Fruit fly (Drosophila melanogaster): Measurements from ENCODE around the gene CG3529.

The CG3529 gene

DNA sequence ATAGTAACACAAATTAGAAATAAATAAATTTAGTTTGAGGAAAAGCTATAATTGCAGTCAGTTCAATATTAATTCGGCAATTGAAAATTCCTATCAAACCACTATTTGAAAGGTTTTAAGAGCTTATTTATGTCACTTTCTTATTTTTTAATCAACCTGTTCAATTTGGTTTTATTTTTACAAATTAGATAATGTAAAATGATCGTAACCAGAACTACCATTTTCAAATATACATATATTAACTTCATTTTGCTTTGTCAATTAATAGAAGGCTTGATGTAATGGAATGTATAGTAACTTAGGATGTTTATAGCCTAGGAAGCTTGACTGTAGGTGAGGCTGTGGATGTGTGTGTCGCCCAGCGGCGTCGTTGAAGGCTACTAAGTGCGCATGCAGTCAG, 19.9 kb downstream of the CG3529 start (continued):
- TF ChIP-seq cyc (GFP tag; optimal IDR thresholded peaks at IDR 0.05): no peak
- no peak for TF ChIP-seq CG16779 (tag; optimal IDR thresholded peaks at IDR 0.05)
- TF ChIP-seq Smox (GFP tag; optimal IDR thresholded peaks at IDR 0.05): peak; percentile 10
- no peak for TF ChIP-seq CG11902 (GFP tag; optimal IDR thresholded peaks at IDR 0.05)
- TF ChIP-seq CG3919 (GFP tag; optimal IDR thresholded peaks at IDR 0.05): peak; percentile 18
- no peak for TF ChIP-seq dac (GFP tag; optimal IDR thresholded peaks at IDR 0.05)
- no peak for TF ChIP-seq Sox15 (GFP tag; optimal IDR thresholded peaks at IDR 0.05)
- no peak for TF ChIP-seq spab (GFP tag; optimal IDR thresholded peaks at IDR 0.05)
- peak; percentile 52 for TF ChIP-seq CG32006 (GFP tag; optimal IDR thresholded peaks at IDR 0.05)

DNA sequence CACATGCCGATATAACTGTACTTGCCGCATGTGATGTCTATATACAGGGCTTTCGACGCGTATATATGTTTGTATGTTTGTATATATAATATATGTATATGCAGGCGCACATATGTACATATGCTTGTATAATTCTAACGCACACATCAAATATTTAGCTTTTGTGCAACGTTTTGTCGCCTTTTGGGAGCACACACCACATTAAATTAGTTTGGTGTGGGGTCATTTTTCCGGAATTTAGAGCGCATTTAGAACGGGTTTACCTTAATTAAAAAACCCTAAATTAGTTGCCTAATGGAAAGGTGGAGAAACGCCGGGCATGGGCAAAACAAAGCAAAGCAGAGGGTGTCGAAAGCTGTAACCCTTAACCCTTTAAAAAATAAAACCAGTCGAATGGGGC, 20.6 kb downstream of the CG3529 start:
- no peak for TF ChIP-seq CG6808 (GFP tag; optimal IDR thresholded peaks at IDR 0.05)
- no peak for TF ChIP-seq Sox14 (GFP tag; optimal IDR thresholded peaks at IDR 0.05)
- TF ChIP-seq Eip75B (GFP tag; optimal IDR thresholded peaks at IDR 0.05): no peak
- TF ChIP-seq pdm3 (GFP tag; optimal IDR thresholded peaks at IDR 0.05): no peak
- no peak for TF ChIP-seq fd59A (GFP tag; optimal IDR thresholded peaks at IDR 0.05)
- no peak for TF ChIP-seq cyc (GFP tag; optimal IDR thresholded peaks at IDR 0.05)
- no peak for TF ChIP-seq dac (GFP tag; optimal IDR thresholded peaks at IDR 0.05)
- TF ChIP-seq Blimp-1 (GFP tag; optimal IDR thresholded peaks at IDR 0.05): no peak
- TF ChIP-seq eg (GFP tag; IDR thresholded peaks at IDR 0.05): no peak
- no peak for TF ChIP-seq CG10631 (GFP tag; optimal IDR thresholded peaks at IDR 0.05)
- no peak for TF ChIP-seq CG15336 (GFP tag; IDR thresholded peaks at IDR 0.05)

DNA sequence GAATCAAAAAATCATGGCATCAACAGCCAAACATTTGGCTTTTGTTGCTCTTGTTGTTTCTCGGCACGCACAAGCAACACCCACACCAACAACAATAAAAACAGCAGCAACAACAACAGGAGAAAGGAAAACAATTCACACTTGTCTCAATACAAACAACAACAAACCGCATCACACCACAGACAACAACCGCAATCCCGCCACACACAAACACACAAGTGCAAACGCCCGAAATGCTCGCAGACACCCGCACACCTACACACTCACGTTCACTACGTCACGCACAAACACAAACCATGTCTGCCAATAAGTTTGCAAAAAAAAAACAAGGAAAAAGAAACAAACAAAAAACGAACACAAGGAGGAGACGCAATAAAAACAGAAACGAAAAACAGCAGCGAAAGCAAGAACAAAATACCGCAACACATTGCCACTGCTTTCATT, 21.1 kb downstream of the CG3529 start:
- TF ChIP-seq CG15336 (GFP tag; IDR thresholded peaks at IDR 0.05) (peak; percentile 60), OdsH (GFP tag; optimal IDR thresholded peaks at IDR 0.05) (no peak), CG32006 (GFP tag; optimal IDR thresholded peaks at IDR 0.05) (no peak), Eip78C (GFP tag) (peak; percentile 40), achi (GFP tag; optimal IDR thresholded peaks at IDR 0.05) (peak; percentile 9), cyc (GFP tag; optimal IDR thresholded peaks at IDR 0.05) (no peak), dsx (GFP tag; optimal IDR thresholded peaks at IDR 0.05; ENCODE audit: poor library complexity, severe bottlenecking) (no peak), CG7368 (GFP tag; optimal IDR thresholded peaks at IDR 0.05) (no peak), CG3919 (GFP tag; optimal IDR thresholded peaks at IDR 0.05) (peak; percentile 32), Eip93F (GFP tag; optimal IDR thresholded peaks at IDR 0.05) (no peak), fd85E (GFP tag; optimal IDR thresholded peaks at IDR 0.05) (peak; percentile 21), Ets96B (tag; optimal IDR thresholded peaks at IDR 0.05) (no peak), fkh (GFP tag; optimal IDR thresholded peaks at IDR 0.05) (peak; percentile 77), CG6808 (GFP tag; optimal IDR thresholded peaks at IDR 0.05) (peak; percentile 59), CG34406 (GFP tag; optimal IDR thresholded peaks at IDR 0.05) (no peak), Blimp-1 (GFP tag; optimal IDR thresholded peaks at IDR 0.05) (no peak), CG16779 (tag; optimal IDR thresholded peaks at IDR 0.05) (peak; percentile 8), CG11294 (GFP tag; IDR thresholded peaks at IDR 0.05) (no peak; the same call in 1 of the 2 replicates), pdm3 (GFP tag; optimal IDR thresholded peaks at IDR 0.05) (no peak), salr (GFP tag; optimal IDR thresholded peaks at IDR 0.05) (peak in 1 of 2 experiments; percentile 11), Met (GFP tag; optimal IDR thresholded peaks at IDR 0.05) (no peak), CG31627 (GFP tag; optimal IDR thresholded peaks at IDR 0.05) (no peak), dac (GFP tag; optimal IDR thresholded peaks at IDR 0.05) (no peak), svp (GFP tag) (no peak), CG6792 (GFP tag; optimal IDR thresholded peaks at IDR 0.05) (no peak), fd59A (GFP tag; optimal IDR thresholded peaks at IDR 0.05) (no peak), esn (GFP tag; optimal IDR thresholded peaks at IDR 0.05) (no peak), CG8119 (GFP tag; IDR thresholded peaks at IDR 0.05) (peak; percentile 66), Ets21C (GFP tag; optimal IDR thresholded peaks at IDR 0.05) (no peak), Sox14 (GFP tag; optimal IDR thresholded peaks at IDR 0.05) (no peak), CG4318 (GFP tag; optimal IDR thresholded peaks at IDR 0.05) (no peak), Hr4 (GFP tag; optimal IDR thresholded peaks at IDR 0.05) (no peak), lz (GFP tag; optimal IDR thresholded peaks at IDR 0.05) (no peak), net (GFP tag; optimal IDR thresholded peaks at IDR 0.05) (peak; percentile 44), CG8632 (GFP tag; optimal IDR thresholded peaks at IDR 0.05) (no peak), CG6854 (GFP tag; optimal IDR thresholded peaks at IDR 0.05) (peak; percentile 48), Gug (GFP tag; IDR thresholded peaks at IDR 0.05) (no peak), CG1621 (tag; optimal IDR thresholded peaks at IDR 0.05) (peak; percentile 23), Eip75B (GFP tag; optimal IDR thresholded peaks at IDR 0.05) (no peak), Lpt (GFP tag; optimal IDR thresholded peaks at IDR 0.05) (peak; percentile 48), acj6 (GFP tag; optimal IDR thresholded peaks at IDR 0.05) (no peak)
